Fruit fly (Drosophila melanogaster): ENCODE data around the gene pasha.

pasha gene

dm6 chr3R:31609413-31610054 lies 8.2 kb upstream of the pasha start (continued):
- TF ChIP-seq CG16863 (GFP tag; optimal IDR thresholded peaks at IDR 0.05), result no peak
- peak; percentile 1 for TF ChIP-seq odd (GFP tag; optimal IDR thresholded peaks at IDR 0.05)
- peak; percentile 50 for TF ChIP-seq CG15269 (tag; optimal IDR thresholded peaks at IDR 0.05)
- peak; percentile 76 for TF ChIP-seq CG2116 (GFP tag; optimal IDR thresholded peaks at IDR 0.05)
- peak; percentile 4 for TF ChIP-seq Camta (GFP tag; optimal IDR thresholded peaks at IDR 0.05)
- TF ChIP-seq lilli (GFP tag; optimal IDR thresholded peaks at IDR 0.05), result peak; percentile 56
- no peak for TF ChIP-seq CG43689 (GFP tag; IDR thresholded peaks at IDR 0.05)
- TF ChIP-seq lab (GFP tag; optimal IDR thresholded peaks at IDR 0.05), result peak; percentile 67
- TF ChIP-seq CG2889 (GFP tag; IDR thresholded peaks at IDR 0.05), result no peak
- peak; percentile 12 for TF ChIP-seq CG8089 (GFP tag; optimal IDR thresholded peaks at IDR 0.05)
- TF ChIP-seq Dp (GFP tag; optimal IDR thresholded peaks at IDR 0.05), result peak; percentile 76
- peak; percentile 23 for TF ChIP-seq Sin3A (optimal IDR thresholded peaks at IDR 0.05)
- TF ChIP-seq CG7987 (GFP tag; optimal IDR thresholded peaks at IDR 0.05), result peak; percentile 80
- TF ChIP-seq CG15696 (tag; optimal IDR thresholded peaks at IDR 0.05), result peak; percentile 5
- peak; percentile 16 for TF ChIP-seq CG2678 (tag; optimal IDR thresholded peaks at IDR 0.05)
- peak; percentile 15 for TF ChIP-seq Xbp1 (GFP tag; optimal IDR thresholded peaks at IDR 0.05)
- no peak for TF ChIP-seq CG3407 (GFP tag; optimal IDR thresholded peaks at IDR 0.05)
- TF ChIP-seq CHES-1-like (GFP tag; optimal IDR thresholded peaks at IDR 0.05), result peak; percentile 56
- no peak for TF ChIP-seq peb (GFP tag; IDR thresholded peaks at IDR 0.05)
- no peak for TF ChIP-seq Trl (optimal IDR thresholded peaks at IDR 0.05)
- peak; percentile 18 for TF ChIP-seq Trl (GFP tag; optimal IDR thresholded peaks at IDR 0.05)
- TF ChIP-seq pzg (GFP tag; optimal IDR thresholded peaks at IDR 0.05), result peak; percentile 98
- no peak for TF ChIP-seq CG8944 (GFP tag; optimal IDR thresholded peaks at IDR 0.05)
- TF ChIP-seq Ptx1 (GFP tag; IDR thresholded peaks at IDR 0.05), result no peak
- TF ChIP-seq zfh2 (GFP tag; optimal IDR thresholded peaks at IDR 0.05), result peak; percentile 27
- peak; percentile 60 for TF ChIP-seq wek (GFP tag; optimal IDR thresholded peaks at IDR 0.05)
- TF ChIP-seq Hand (GFP tag; optimal IDR thresholded peaks at IDR 0.05), result peak; percentile 58
- TF ChIP-seq CG15514 (GFP tag; optimal IDR thresholded peaks at IDR 0.05), result peak; percentile 97
- no peak for TF ChIP-seq cato (GFP tag; optimal IDR thresholded peaks at IDR 0.05; ENCODE audit: borderline replicate concordance)
- TF ChIP-seq Ssrp (tag; optimal IDR thresholded peaks at IDR 0.05), result peak; percentile 13
- peak; percentile 70 for TF ChIP-seq mirr (GFP tag; optimal IDR thresholded peaks at IDR 0.05)
- TF ChIP-seq HmgZ (tag; optimal IDR thresholded peaks at IDR 0.05), result peak; percentile 79
- TF ChIP-seq Poxn (GFP tag; IDR thresholded peaks at IDR 0.05), result no peak
- peak; percentile 45 for TF ChIP-seq abd-A (tag; optimal IDR thresholded peaks at IDR 0.05)
- peak; percentile 22 for TF ChIP-seq CG3281 (GFP tag; optimal IDR thresholded peaks at IDR 0.05)
- TF ChIP-seq CG6791 (GFP tag; IDR thresholded peaks at IDR 0.05; ENCODE audit: partially characterized antibody), result no peak
- no peak for TF ChIP-seq dimm (GFP tag; IDR thresholded peaks at IDR 0.05)
- peak; percentile 16 for TF ChIP-seq CG33557 (GFP tag; optimal IDR thresholded peaks at IDR 0.05)
- TF ChIP-seq CG4617 (GFP tag; optimal IDR thresholded peaks at IDR 0.05; ENCODE audit: borderline replicate concordance), result peak; percentile 20
- peak; percentile 58 for TF ChIP-seq CG18599 (GFP tag; optimal IDR thresholded peaks at IDR 0.05)
- no peak for TF ChIP-seq CG12942 (GFP tag; optimal IDR thresholded peaks at IDR 0.05)
- TF ChIP-seq cas (GFP tag; IDR thresholded peaks at IDR 0.05), result no peak
- TF ChIP-seq CG16815 (GFP tag; optimal IDR thresholded peaks at IDR 0.05), result no peak
- no peak for TF ChIP-seq CG11247 (GFP tag; IDR thresholded peaks at IDR 0.05)
- peak; percentile 41 for TF ChIP-seq sug (tag; optimal IDR thresholded peaks at IDR 0.05)
- no peak for TF ChIP-seq chm (GFP tag; IDR thresholded peaks at IDR 0.05)
- peak; percentile 52 for TF ChIP-seq CG17186 (GFP tag; optimal IDR thresholded peaks at IDR 0.05)
- peak; percentile 77 for TF ChIP-seq CG7271 (tag; optimal IDR thresholded peaks at IDR 0.05)
- no peak for TF ChIP-seq E2f2 (GFP tag; IDR thresholded peaks at IDR 0.05)
- peak; percentile 46 for TF ChIP-seq CG4707 (GFP tag; optimal IDR thresholded peaks at IDR 0.05)

Measured in whole organism, embryonic.